Fruit fly (Drosophila melanogaster): ENCODE measurements around the gene CG11035.

DNA sequence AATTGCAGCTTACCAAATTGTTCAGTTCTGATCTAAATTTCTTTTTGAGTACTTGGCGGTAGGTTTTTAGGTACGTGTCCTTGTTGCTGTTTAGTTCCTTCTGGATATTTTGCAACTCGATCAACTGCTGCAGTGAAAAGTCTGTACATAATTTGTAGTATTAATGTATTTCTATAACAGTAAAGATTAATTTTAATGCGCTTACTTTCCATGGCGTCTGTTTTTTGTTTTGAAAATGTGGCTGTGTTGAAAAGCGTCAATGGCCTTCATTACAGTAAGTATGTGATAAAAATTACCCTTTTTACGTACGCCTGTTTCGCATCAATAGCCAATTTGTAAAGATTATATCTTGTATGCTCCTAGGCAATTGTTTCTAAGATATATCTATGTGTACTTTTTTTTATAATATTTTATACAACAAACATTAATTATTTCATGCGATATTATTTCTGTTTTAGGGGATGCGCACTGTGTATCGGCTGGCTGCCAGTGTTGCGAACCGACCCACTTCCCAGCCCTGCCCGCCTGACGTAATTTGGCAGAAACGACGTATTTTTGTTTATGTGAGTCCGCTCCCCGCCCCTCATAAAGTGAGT is 31.6 kb downstream of the CG11035 start, which contains the start of the genes Kmn2 and CG2698:
- TF ChIP-seq EcR (GFP tag; optimal IDR thresholded peaks at IDR 0.05), result no peak
- TF ChIP-seq pan (optimal IDR thresholded peaks at IDR 0.05), result no peak
- no peak for TF ChIP-seq psq (optimal IDR thresholded peaks at IDR 0.05)
- no peak for TF ChIP-seq usp (GFP tag; optimal IDR thresholded peaks at IDR 0.05)
- no peak for TF ChIP-seq Dll (optimal IDR thresholded peaks at IDR 0.05)
